Worm (Caenorhabditis elegans) whole organism, late embryonic: ENCODE data around the gene bre-3.

Experiments used
- C08G9.2 ChIP-seq: sonication (generic microtip); optimal IDR thresholded peaks from 2 replicates; lab custom pipeline; 2016; ENCODE audit warnings: mild to moderate bottlenecking, missing genetic modification characterization, moderate library complexity, missing compliant biosample characterization
- fkh-10 ChIP-seq: fragments of 150-350 bp; optimal IDR thresholded peaks from 2 replicates; lab custom pipeline; 2014; ENCODE audit warnings: missing biosample characterization, missing genetic modification reagents, missing genetic modification characterization
- fkh-6 ChIP-seq: sonication (generic microtip); optimal IDR thresholded peaks from 2 replicates; lab custom pipeline; 2016; ENCODE audit warnings: missing genetic modification characterization, missing compliant biosample characterization
- npax-4 ChIP-seq: sonication (generic microtip); optimal IDR thresholded peaks from 2 replicates; lab custom pipeline; 2016; ENCODE audit warnings: missing genetic modification characterization, missing compliant biosample characterization
- pat-9 ChIP-seq: fragments of 200-800 bp; sonication (Bioruptor generic); optimal IDR thresholded peaks from 2 replicates; lab custom pipeline; 2018; ENCODE audit warnings: mild to moderate bottlenecking, missing genetic modification characterization, moderate library complexity, missing compliant biosample characterization
- pha-4 ChIP-seq: fragments of 150-350 bp; optimal IDR thresholded peaks from 2 replicates; lab custom pipeline; 2018; ENCODE audit warnings: missing biosample characterization, missing genetic modification reagents, missing genetic modification characterization
- pros-1 ChIP-seq: fragments of 150-350 bp; optimal IDR thresholded peaks from 2 replicates; lab custom pipeline; 2014; ENCODE audit warnings: missing biosample characterization, missing genetic modification reagents, missing genetic modification characterization

DNA sequence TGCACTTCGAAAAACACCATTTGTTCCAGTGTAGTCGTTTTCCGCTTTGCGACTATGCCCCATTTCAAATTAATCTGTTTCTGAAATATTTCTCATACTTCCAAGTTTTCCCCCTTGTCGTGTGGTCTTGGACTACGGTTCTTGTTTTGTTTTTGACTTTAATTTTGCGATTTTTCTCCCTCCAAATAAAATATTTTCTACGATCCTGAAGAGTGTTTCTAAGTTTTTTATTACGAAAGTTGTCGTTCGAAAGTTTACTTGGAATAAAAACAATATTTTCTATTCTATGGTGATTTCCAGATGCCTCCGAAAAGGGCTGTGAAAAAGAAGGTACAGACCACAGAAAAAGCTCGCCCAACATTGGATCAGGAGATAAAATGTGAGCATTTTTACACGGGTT is 17.4 kb downstream of the bre-3 start, which contains the start of gene tag-342:
- no peak for TF ChIP-seq pat-9
- TF ChIP-seq fkh-10 (GFP tag; lab: Kevin White, UChicago): no peak
- no peak for TF ChIP-seq C08G9.2 (tag; lab: Kevin White, UChicago)
- TF ChIP-seq fkh-6 (tag; lab: Kevin White, UChicago): no peak
- no peak for TF ChIP-seq pros-1 (tag; lab: Kevin White, UChicago)
- no peak for TF ChIP-seq npax-4 (tag; lab: Kevin White, UChicago)
- TF ChIP-seq pha-4: no peak
